Fruit fly (Drosophila melanogaster): ENCODE results near the gene CG13856.

Gene CG13856

DNA sequence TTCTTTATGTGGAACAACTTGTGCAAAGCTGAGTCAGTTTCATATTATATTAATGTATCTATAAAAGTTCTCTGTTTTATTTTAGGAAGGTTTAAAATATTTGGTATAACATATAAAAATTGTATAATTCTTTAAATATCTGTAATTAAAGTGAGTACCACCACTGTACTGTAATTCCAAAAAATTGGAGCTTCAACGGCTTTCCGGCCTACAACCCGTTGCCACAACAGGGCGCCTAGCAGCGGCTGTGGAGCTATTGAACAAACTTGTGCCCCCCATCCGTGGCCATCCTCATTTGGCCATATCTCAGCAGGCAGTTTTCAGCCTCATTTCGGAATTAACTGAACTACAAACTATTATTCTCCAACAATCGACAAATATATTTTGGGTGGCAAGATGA, 3.2 kb downstream of the CG13856 start, which contains the start of gene CG13855:
Gene CG13855 (plus strand): TSS at position 301 of the 400 bp plus-strand sequence.
- no peak for TF ChIP-seq dsx (GFP tag; optimal IDR thresholded peaks at IDR 0.05; ENCODE audit: poor library complexity, severe bottlenecking)
- TF ChIP-seq CG10631 (GFP tag; optimal IDR thresholded peaks at IDR 0.05): no peak
- TF ChIP-seq CG3032 (tag; optimal IDR thresholded peaks at IDR 0.05): no peak
- no peak for TF ChIP-seq CG15336 (GFP tag; IDR thresholded peaks at IDR 0.05)
- no peak for TF ChIP-seq Ets21C (GFP tag; optimal IDR thresholded peaks at IDR 0.05)
- no peak for TF ChIP-seq Eip78C (GFP tag)

dm6 chr3R:22410537-22411360, 8.3 kb downstream of the CG13856 start, which contains the start of the genes CG13850 and lqfR:
Gene CG13850 (minus strand): TSS chr3R:22410915.
Gene lqfR (plus strand): TSS chr3R:22411301.
- TF ChIP-seq ss (GFP tag; optimal IDR thresholded peaks at IDR 0.05) (no peak), fkh (GFP tag; optimal IDR thresholded peaks at IDR 0.05) (peak; percentile 64), Hr4 (GFP tag; optimal IDR thresholded peaks at IDR 0.05) (no peak), vri (GFP tag; optimal IDR thresholded peaks at IDR 0.05) (peak; percentile 43), Gug (GFP tag; IDR thresholded peaks at IDR 0.05) (0 out of 2 replicates have a peak, but pooled peaks have one; percentile 31), esn (GFP tag; optimal IDR thresholded peaks at IDR 0.05) (peak; percentile 87), OdsH (GFP tag; optimal IDR thresholded peaks at IDR 0.05) (no peak), Hr39 (GFP tag; optimal IDR thresholded peaks at IDR 0.05) (peak; percentile 80), CG3032 (tag; optimal IDR thresholded peaks at IDR 0.05) (peak; percentile 73), CG6792 (GFP tag; optimal IDR thresholded peaks at IDR 0.05) (peak; percentile 65), Ets96B (tag; optimal IDR thresholded peaks at IDR 0.05) (peak; percentile 6), Eip78C (GFP tag) (peak; percentile 91), CG31627 (GFP tag; optimal IDR thresholded peaks at IDR 0.05) (peak; percentile 83), topi (GFP tag; optimal IDR thresholded peaks at IDR 0.05) (peak; percentile 80), Smox (GFP tag; optimal IDR thresholded peaks at IDR 0.05) (peak; percentile 72), eg (GFP tag; IDR thresholded peaks at IDR 0.05) (peak; percentile 47; the same call in 2 of the 3 replicates), Sox14 (GFP tag; optimal IDR thresholded peaks at IDR 0.05) (peak; percentile 79), spab (GFP tag; optimal IDR thresholded peaks at IDR 0.05) (no peak), Hr38 (GFP tag; optimal IDR thresholded peaks at IDR 0.05) (no peak), svp (GFP tag) (peak; percentile 88), Sox15 (GFP tag; optimal IDR thresholded peaks at IDR 0.05) (peak; percentile 70), net (GFP tag; optimal IDR thresholded peaks at IDR 0.05) (peak; percentile 55), dsx (GFP tag; optimal IDR thresholded peaks at IDR 0.05; ENCODE audit: poor library complexity, severe bottlenecking) (no peak), CG11294 (GFP tag; IDR thresholded peaks at IDR 0.05) (peak; percentile 18; the same call in 1 of the 2 replicates), lz (GFP tag; optimal IDR thresholded peaks at IDR 0.05) (peak; percentile 81), Blimp-1 (GFP tag; optimal IDR thresholded peaks at IDR 0.05) (peak; percentile 50), cyc (GFP tag; optimal IDR thresholded peaks at IDR 0.05) (peak; percentile 82), CG34406 (GFP tag; optimal IDR thresholded peaks at IDR 0.05) (peak; percentile 65), acj6 (GFP tag; optimal IDR thresholded peaks at IDR 0.05) (peak; percentile 71), CG6854 (GFP tag; optimal IDR thresholded peaks at IDR 0.05) (no peak), CG6276 (GFP tag; optimal IDR thresholded peaks at IDR 0.05) (no peak), CG10631 (GFP tag; optimal IDR thresholded peaks at IDR 0.05) (peak; percentile 80), CG11762 (GFP tag; optimal IDR thresholded peaks at IDR 0.05; ENCODE audit: insufficient read depth) (peak; percentile 62), CG32006 (GFP tag; optimal IDR thresholded peaks at IDR 0.05) (no peak), Sox102F (GFP tag; optimal IDR thresholded peaks at IDR 0.05) (no peak), CG10669 (GFP tag; optimal IDR thresholded peaks at IDR 0.05) (no peak), fd85E (GFP tag; optimal IDR thresholded peaks at IDR 0.05) (peak; percentile 38), CG3919 (GFP tag; optimal IDR thresholded peaks at IDR 0.05) (peak; percentile 74), Eip75B (GFP tag; optimal IDR thresholded peaks at IDR 0.05) (peak; percentile 79), achi (GFP tag; optimal IDR thresholded peaks at IDR 0.05) (peak; percentile 79), CG4318 (GFP tag; optimal IDR thresholded peaks at IDR 0.05) (no peak), CG6163 (GFP tag; IDR thresholded peaks at IDR 0.05) (peak; percentile 61; the same call in 1 of the 3 replicates), CG8119 (GFP tag; IDR thresholded peaks at IDR 0.05) (no peak), CG1621 (tag; optimal IDR thresholded peaks at IDR 0.05) (no peak), CG8632 (GFP tag; optimal IDR thresholded peaks at IDR 0.05) (peak; percentile 71), Lpt (GFP tag; optimal IDR thresholded peaks at IDR 0.05) (peak; percentile 39)
